Worm (Caenorhabditis elegans): ENCODE measurements around the gene nspf-3.

nspf-3 gene

DNA sequence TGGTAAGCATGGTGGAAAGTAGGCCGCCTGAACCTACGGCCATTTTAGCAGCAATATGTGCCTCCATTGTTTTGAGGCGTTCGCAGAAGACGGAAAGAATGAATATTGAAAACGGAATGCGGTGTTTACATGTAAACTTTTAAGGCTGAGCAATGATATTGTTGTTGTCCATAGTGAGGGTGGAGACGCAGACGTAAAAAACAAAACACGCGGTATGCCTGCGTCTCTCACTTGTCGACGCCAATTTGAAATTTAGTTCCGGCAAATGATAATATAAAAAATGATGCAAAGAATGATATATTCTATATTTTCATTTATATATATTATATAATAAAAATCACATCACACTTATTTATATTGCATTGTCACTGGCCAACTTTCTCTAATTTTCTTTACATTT is 17.9 kb upstream of the nspf-3 start, which contains the start of gene Y47G7B.2:
Gene Y47G7B.2, minus strand, starts transcription at position 143 of the 400 bp plus-strand sequence.
- TF ChIP-seq aly-1 (tag; optimal IDR thresholded peaks at IDR 0.05) (no peak), ceh-36 (tag; optimal IDR thresholded peaks at IDR 0.05) (no peak), hmg-4 (GFP tag; optimal IDR thresholded peaks at IDR 0.05) (no peak), hmbx-1 (tag; optimal IDR thresholded peaks at IDR 0.05) (no peak), tbx-11 (GFP tag; IDR thresholded peaks at IDR 0.05) (no peak), ceh-13 (GFP tag; optimal IDR thresholded peaks at IDR 0.05) (no peak), ama-1 (optimal IDR thresholded peaks at IDR 0.05) (no peak), scrt-1 (GFP tag; IDR thresholded peaks at IDR 0.05) (no peak), F13C5.2 (tag; optimal IDR thresholded peaks at IDR 0.05) (no peak)

DNA sequence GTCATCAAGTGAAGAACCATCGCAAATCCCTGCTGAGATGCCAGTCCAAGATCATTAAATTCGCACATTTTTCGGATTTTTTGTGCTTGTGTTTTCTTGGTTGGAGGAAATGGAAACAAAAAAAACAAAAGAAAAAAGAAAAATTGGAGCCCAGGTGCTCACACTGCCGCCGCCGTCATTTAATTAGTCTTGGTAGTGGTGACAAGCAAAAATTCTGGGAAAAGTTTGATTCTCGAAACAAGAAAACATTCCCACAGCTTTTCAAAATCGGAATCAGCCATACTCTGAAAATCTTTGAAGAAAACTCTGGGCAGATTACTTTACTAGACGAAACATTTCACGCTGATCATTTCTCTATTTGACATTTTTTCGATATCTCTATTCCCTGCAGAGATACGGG is 15.2 kb upstream of the nspf-3 start, which contains the start of gene srh-128:
Gene srh-128, minus strand, starts transcription at position 101 of the 400 bp plus-strand sequence.
- TF ChIP-seq hmbx-1 (tag; optimal IDR thresholded peaks at IDR 0.05) (no peak), pes-1 (GFP tag; IDR thresholded peaks at IDR 0.05) (no peak), sea-1 (GFP tag; conservative IDR thresholded peaks at IDR 0.05) (no peak), ceh-13 (GFP tag; optimal IDR thresholded peaks at IDR 0.05) (no peak), ceh-36 (tag; optimal IDR thresholded peaks at IDR 0.05) (no peak), B0310.2 (tag; optimal IDR thresholded peaks at IDR 0.05) (no peak), aly-1 (tag; optimal IDR thresholded peaks at IDR 0.05) (no peak), hnd-1 (tag; optimal IDR thresholded peaks at IDR 0.05) (no peak), ama-1 (optimal IDR thresholded peaks at IDR 0.05) (no peak), ets-7 (tag; optimal IDR thresholded peaks at IDR 0.05) (no peak), hmg-4 (GFP tag; optimal IDR thresholded peaks at IDR 0.05) (no peak), tbx-11 (GFP tag; IDR thresholded peaks at IDR 0.05) (no peak), tra-4 (tag; optimal IDR thresholded peaks at IDR 0.05) (no peak), tbx-37 (GFP tag; conservative IDR thresholded peaks at IDR 0.05) (no peak), F13C5.2 (tag; optimal IDR thresholded peaks at IDR 0.05) (no peak), flt-1 (GFP tag; IDR thresholded peaks at IDR 0.05) (no peak), scrt-1 (GFP tag; IDR thresholded peaks at IDR 0.05) (no peak)

DNA sequence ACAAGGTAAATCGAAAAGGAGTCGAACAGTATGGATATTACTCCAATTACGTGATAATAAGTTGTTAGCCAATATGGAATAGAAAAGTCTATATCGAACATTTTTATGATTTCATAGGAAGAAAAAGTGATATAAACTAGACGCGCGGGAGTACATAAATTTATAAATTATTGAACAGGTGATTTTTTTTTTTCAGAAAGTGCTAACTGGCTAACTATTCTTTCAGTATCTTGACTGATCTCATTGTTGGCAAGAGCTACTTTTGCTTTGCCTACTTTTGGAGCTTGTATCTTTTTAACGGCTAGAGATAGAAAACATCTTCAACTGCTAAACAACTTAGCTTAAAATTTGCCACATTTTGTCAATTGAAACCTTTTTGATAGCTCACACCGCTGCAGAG is 12.8 kb upstream of the nspf-3 start, which contains the start of gene sri-60:
Gene sri-60, minus strand, starts transcription at position 101 of the 400 bp plus-strand sequence.
- no peak for TF ChIP-seq ama-1 (optimal IDR thresholded peaks at IDR 0.05)
- TF ChIP-seq hmbx-1 (tag; optimal IDR thresholded peaks at IDR 0.05): no peak
- TF ChIP-seq tbx-11 (GFP tag; IDR thresholded peaks at IDR 0.05): no peak
- TF ChIP-seq aly-1 (tag; optimal IDR thresholded peaks at IDR 0.05): no peak
- no peak for TF ChIP-seq hnd-1 (tag; optimal IDR thresholded peaks at IDR 0.05)
- TF ChIP-seq ceh-36 (tag; optimal IDR thresholded peaks at IDR 0.05): no peak
- TF ChIP-seq flt-1 (GFP tag; IDR thresholded peaks at IDR 0.05): no peak
- TF ChIP-seq B0310.2 (tag; optimal IDR thresholded peaks at IDR 0.05): no peak
- no peak for TF ChIP-seq sea-1 (GFP tag; conservative IDR thresholded peaks at IDR 0.05)
- TF ChIP-seq hmg-4 (GFP tag; optimal IDR thresholded peaks at IDR 0.05): no peak
- TF ChIP-seq ets-7 (tag; optimal IDR thresholded peaks at IDR 0.05): no peak

DNA sequence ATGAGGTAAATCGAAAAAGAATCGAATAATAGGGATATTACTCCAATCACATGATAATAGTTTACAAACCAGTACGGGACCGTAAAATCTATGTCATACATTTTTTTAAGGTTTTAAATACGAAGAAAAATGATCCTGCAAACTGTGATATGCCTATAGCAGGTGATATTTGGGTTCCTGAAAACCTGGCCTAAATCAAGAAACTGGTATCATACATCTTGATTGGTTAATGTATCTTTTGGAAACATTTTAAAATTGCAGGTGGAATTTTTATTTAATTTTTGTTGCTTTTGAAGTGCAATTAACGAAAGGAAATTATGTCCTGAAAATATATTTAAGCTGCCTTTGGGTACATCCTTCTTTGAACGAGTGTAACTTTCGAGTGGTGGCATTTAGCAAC is 10.2 kb upstream of the nspf-3 start, which contains the start of gene sri-61:
Gene sri-61, minus strand, starts transcription at position 101 of the 400 bp plus-strand sequence.
- no peak for TF ChIP-seq F13C5.2 (tag; optimal IDR thresholded peaks at IDR 0.05)
- TF ChIP-seq tbx-37 (GFP tag; conservative IDR thresholded peaks at IDR 0.05): no peak
- no peak for TF ChIP-seq sea-1 (GFP tag; conservative IDR thresholded peaks at IDR 0.05)
- TF ChIP-seq hmg-4 (GFP tag; optimal IDR thresholded peaks at IDR 0.05): no peak
- TF ChIP-seq flt-1 (GFP tag; IDR thresholded peaks at IDR 0.05): no peak
- no peak for TF ChIP-seq pes-1 (GFP tag; IDR thresholded peaks at IDR 0.05)
- TF ChIP-seq ceh-36 (tag; optimal IDR thresholded peaks at IDR 0.05): no peak
- no peak for TF ChIP-seq tbx-11 (GFP tag; IDR thresholded peaks at IDR 0.05)
- no peak for TF ChIP-seq B0310.2 (tag; optimal IDR thresholded peaks at IDR 0.05)
- TF ChIP-seq hnd-1 (tag; optimal IDR thresholded peaks at IDR 0.05): no peak
- no peak for TF ChIP-seq ets-7 (tag; optimal IDR thresholded peaks at IDR 0.05)
- no peak for TF ChIP-seq aly-1 (tag; optimal IDR thresholded peaks at IDR 0.05)
- no peak for TF ChIP-seq ceh-13 (GFP tag; optimal IDR thresholded peaks at IDR 0.05)
- TF ChIP-seq scrt-1 (GFP tag; IDR thresholded peaks at IDR 0.05): no peak
- no peak for TF ChIP-seq tra-4 (tag; optimal IDR thresholded peaks at IDR 0.05)
- no peak for TF ChIP-seq hmbx-1 (tag; optimal IDR thresholded peaks at IDR 0.05)
- no peak for TF ChIP-seq ama-1 (optimal IDR thresholded peaks at IDR 0.05)

DNA sequence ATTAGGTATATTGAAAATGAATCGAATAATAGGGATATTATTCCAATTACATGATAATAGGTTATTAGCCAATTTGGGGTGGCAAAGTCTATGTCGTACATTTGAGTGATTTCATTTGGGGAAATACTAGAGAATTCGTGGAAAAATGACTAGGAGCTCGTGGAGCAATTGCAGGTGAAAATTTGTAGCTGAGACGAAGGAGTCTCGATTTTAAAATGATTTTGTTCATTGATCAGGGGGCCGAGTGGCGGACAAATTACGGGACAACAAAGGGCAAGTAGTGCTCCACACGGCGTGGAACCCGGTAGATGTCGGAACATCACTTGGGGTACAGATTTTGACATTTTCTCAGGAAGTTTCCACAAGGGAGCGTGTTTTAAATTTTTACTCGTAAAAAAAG is 8.4 kb upstream of the nspf-3 start, which contains the start of gene sri-62:
Gene sri-62, minus strand, starts transcription at position 101 of the 400 bp plus-strand sequence.
- no peak for TF ChIP-seq tbx-37 (GFP tag; conservative IDR thresholded peaks at IDR 0.05)
- TF ChIP-seq aly-1 (tag; optimal IDR thresholded peaks at IDR 0.05): no peak
- no peak for TF ChIP-seq B0310.2 (tag; optimal IDR thresholded peaks at IDR 0.05)
- no peak for TF ChIP-seq hmbx-1 (tag; optimal IDR thresholded peaks at IDR 0.05)
- no peak for TF ChIP-seq flt-1 (GFP tag; IDR thresholded peaks at IDR 0.05)
- TF ChIP-seq ceh-13 (GFP tag; optimal IDR thresholded peaks at IDR 0.05): no peak
- TF ChIP-seq ets-7 (tag; optimal IDR thresholded peaks at IDR 0.05): no peak
- TF ChIP-seq F13C5.2 (tag; optimal IDR thresholded peaks at IDR 0.05): no peak
- no peak for TF ChIP-seq ceh-36 (tag; optimal IDR thresholded peaks at IDR 0.05)

DNA sequence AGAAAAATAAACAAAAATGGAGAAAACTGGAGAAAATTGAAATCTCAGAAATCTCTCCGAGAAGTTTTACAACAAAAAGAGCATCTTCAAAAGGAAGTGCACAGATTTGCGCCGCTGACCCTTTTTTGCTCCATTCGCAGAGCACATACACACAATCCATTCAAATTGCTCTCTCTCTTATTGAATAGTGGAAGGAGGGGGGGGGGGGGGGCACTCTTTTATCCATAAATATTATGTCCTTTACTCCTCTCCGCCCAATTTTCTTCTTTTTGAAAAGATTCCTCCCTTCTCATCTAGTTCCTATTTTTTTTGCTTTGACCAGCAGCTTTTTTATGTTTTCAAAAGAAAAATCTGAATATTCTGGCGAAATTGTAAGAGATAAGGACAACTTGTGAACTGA is 5.1 kb upstream of the nspf-3 start:
- no peak for TF ChIP-seq pes-1 (GFP tag; IDR thresholded peaks at IDR 0.05)
- no peak for TF ChIP-seq hnd-1 (tag; optimal IDR thresholded peaks at IDR 0.05)

DNA sequence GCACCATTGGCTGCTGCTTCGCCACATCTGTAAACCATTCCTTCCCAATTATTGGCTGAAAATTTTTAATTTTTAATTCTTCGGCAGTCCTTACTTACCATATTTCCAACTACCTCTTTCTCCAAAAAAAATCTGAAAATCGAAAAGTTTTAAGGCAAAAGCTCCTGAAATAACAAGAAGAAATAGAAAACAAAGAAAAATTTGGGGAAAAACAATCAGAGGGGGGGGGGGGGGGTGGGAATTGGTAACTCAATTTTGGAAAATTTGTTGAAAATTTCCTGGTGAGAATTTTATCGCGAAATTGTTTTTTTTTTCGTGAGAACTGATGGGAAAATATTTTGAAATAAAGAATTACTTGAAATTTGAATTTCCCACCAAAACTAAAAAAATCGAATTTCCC is 2.5 kb upstream of the nspf-3 start, which contains the start of gene set-11:
Gene set-11, minus strand, starts transcription at position 101 of the 400 bp plus-strand sequence.
- TF ChIP-seq ceh-13 (GFP tag; optimal IDR thresholded peaks at IDR 0.05): no peak
- no peak for TF ChIP-seq aly-1 (tag; optimal IDR thresholded peaks at IDR 0.05)
- TF ChIP-seq ama-1 (optimal IDR thresholded peaks at IDR 0.05): no peak
- no peak for TF ChIP-seq hmg-4 (GFP tag; optimal IDR thresholded peaks at IDR 0.05)
- TF ChIP-seq ceh-36 (tag; optimal IDR thresholded peaks at IDR 0.05): no peak
- no peak for TF ChIP-seq tra-4 (tag; optimal IDR thresholded peaks at IDR 0.05)
- TF ChIP-seq tbx-11 (GFP tag; IDR thresholded peaks at IDR 0.05): no peak
- no peak for TF ChIP-seq flt-1 (GFP tag; IDR thresholded peaks at IDR 0.05)
- TF ChIP-seq sea-1 (GFP tag; conservative IDR thresholded peaks at IDR 0.05): no peak
- no peak for TF ChIP-seq tbx-37 (GFP tag; conservative IDR thresholded peaks at IDR 0.05)
- TF ChIP-seq B0310.2 (tag; optimal IDR thresholded peaks at IDR 0.05): no peak
- TF ChIP-seq ets-7 (tag; optimal IDR thresholded peaks at IDR 0.05): no peak
- no peak for TF ChIP-seq pes-1 (GFP tag; IDR thresholded peaks at IDR 0.05)
- TF ChIP-seq hmbx-1 (tag; optimal IDR thresholded peaks at IDR 0.05): no peak
